Worm (Caenorhabditis elegans) whole organism, mixed stage, embryonic: ENCODE data around the gene T09F3.4.

Source experiments
- M03D4.4 ChIP-seq: sonication (generic microtip); optimal IDR thresholded peaks from 2 replicates; lab custom pipeline; 2017; ENCODE audit warnings: mild to moderate bottlenecking, missing genetic modification characterization, missing compliant biosample characterization
- bed-3 ChIP-seq: fragments of 200-800 bp; sonication (Bioruptor generic); optimal IDR thresholded peaks from 3 replicates; lab custom pipeline; 2018; ENCODE audit warnings: mild to moderate bottlenecking, missing genetic modification characterization, moderate library complexity, missing compliant biosample characterization
- nhr-237 ChIP-seq: fragments of 150-350 bp; optimal IDR thresholded peaks from 2 replicates; lab custom pipeline; 2014; ENCODE audit warnings: missing biosample characterization, missing genetic modification characterization
- snpc-4 ChIP-seq: fragments of 150-350 bp; optimal IDR thresholded peaks from 2 replicates; lab custom pipeline; 2014; ENCODE audit warnings: missing biosample characterization, missing genetic modification characterization
- unc-62 ChIP-seq: fragments of 150-350 bp; optimal IDR thresholded peaks from 2 replicates; lab custom pipeline; 2014; ENCODE audit warnings: missing biosample characterization, missing genetic modification reagents, missing genetic modification characterization

ce11 chrII:10370826-10371225 lies 24.7 kb upstream of the T09F3.4 start:
- TF ChIP-seq bed-3 (GFP tag; lab: Kevin White, UChicago) (no peak), M03D4.4 (tag; lab: Kevin White, UChicago) (no peak), nhr-237 (no peak), unc-62 (GFP tag; lab: Kevin White, UChicago) (no peak), snpc-4 (tag; lab: Kevin White, UChicago) (no peak)
